Worm (Caenorhabditis elegans): ENCODE results near the gene dpy-31.
A peak's percentile ranks its signal among the peaks of the same experiment; 100 is the strongest.

Gene dpy-31

DNA sequence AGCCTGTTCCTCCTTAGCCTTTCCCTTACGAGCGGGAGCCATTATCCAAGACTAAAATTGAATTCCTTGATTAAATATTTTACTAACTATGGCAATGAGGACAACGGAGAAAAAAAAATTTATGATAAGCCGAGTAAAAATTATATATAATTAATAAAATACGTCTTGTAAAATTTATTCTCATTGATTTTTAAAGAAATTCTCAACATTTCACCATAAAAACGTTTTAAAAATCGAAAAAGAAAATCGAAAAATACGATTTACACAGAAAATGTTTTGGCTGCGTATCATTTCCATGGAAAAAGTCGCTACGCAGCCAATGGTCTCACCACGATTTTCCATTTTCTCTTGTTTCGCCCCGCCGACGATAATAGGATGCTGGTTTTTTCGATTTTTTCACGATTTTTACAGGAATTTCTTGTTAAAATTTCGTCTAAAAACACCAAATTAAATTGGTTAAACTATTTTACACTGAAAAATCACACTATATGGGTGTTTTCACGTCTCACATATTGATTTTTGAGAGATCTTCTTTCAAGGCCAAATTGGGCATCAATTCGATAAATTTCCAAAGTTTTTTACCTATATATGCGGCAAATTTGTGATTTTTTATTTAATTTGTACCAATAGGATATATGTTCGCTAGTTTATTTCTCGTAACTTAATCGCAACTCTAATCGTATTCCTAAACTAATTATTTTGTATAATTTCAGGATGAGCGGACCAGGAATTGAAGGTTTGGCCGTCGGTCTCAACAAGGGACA, 22.3 kb upstream of the dpy-31 start, which contains the start of the genes rps-14 and rpl-36 (continued):
- TF ChIP-seq ceh-91 (GFP tag; IDR thresholded peaks at IDR 0.05) (peak; percentile 62; the same call in 1 of the 2 replicates), Y53G8AR.9 (GFP tag; conservative IDR thresholded peaks at IDR 0.05) (0 out of 2 replicates have a peak, but pooled peaks have one; percentile 28), hmg-20 (GFP tag; IDR thresholded peaks at IDR 0.05) (no peak), lsl-1 (GFP tag; optimal IDR thresholded peaks at IDR 0.05) (peak; percentile 13), Y79H2A.3 (GFP tag; conservative IDR thresholded peaks at IDR 0.05) (no peak), F57C9.4 (tag; optimal IDR thresholded peaks at IDR 0.05) (no peak), ztf-28 (GFP tag; IDR thresholded peaks at IDR 0.05) (no peak), pha-4 (tag; optimal IDR thresholded peaks at IDR 0.05) (peak; percentile 89), let-526 (GFP tag; IDR thresholded peaks at IDR 0.05) (no peak), bed-1 (GFP tag; IDR thresholded peaks at IDR 0.05) (no peak), Y67H2A.10 (GFP tag; conservative IDR thresholded peaks at IDR 0.05) (peak; percentile 23; the same call in 1 of the 2 replicates), ets-4 (GFP tag; optimal IDR thresholded peaks at IDR 0.05) (no peak), lir-1 (GFP tag; conservative IDR thresholded peaks at IDR 0.05) (no peak; the same call in 1 of the 2 replicates), Y95B8A.8 (GFP tag; IDR thresholded peaks at IDR 0.05) (no peak), rpc-1 (optimal IDR thresholded peaks at IDR 0.05) (no peak), rpc-1 (tag; optimal IDR thresholded peaks at IDR 0.05) (no peak), zfh-2 (GFP tag; conservative IDR thresholded peaks at IDR 0.05) (no peak), T07F8.4 (tag; optimal IDR thresholded peaks at IDR 0.05) (no peak), lsy-27 (tag; optimal IDR thresholded peaks at IDR 0.05; ENCODE audit: borderline replicate concordance, insufficient read depth) (no peak), efl-1 (GFP tag; optimal IDR thresholded peaks at IDR 0.05) (peak; percentile 60), nhr-90 (tag; optimal IDR thresholded peaks at IDR 0.05) (no peak), snpc-4 (GFP tag; optimal IDR thresholded peaks at IDR 0.05) (no peak), snpc-4 (tag; optimal IDR thresholded peaks at IDR 0.05) (peak; percentile 47 to 73 (median 57)), B0019.2 (GFP tag; conservative IDR thresholded peaks at IDR 0.05) (no peak), lin-26 (GFP tag; IDR thresholded peaks at IDR 0.05) (no peak), nhr-27 (tag; optimal IDR thresholded peaks at IDR 0.05) (no peak), egrh-3 (GFP tag; IDR thresholded peaks at IDR 0.05) (no peak), fkh-3 (tag; optimal IDR thresholded peaks at IDR 0.05) (no peak), sdz-38 (tag; optimal IDR thresholded peaks at IDR 0.05) (no peak), ekl-4 (GFP tag; IDR thresholded peaks at IDR 0.05) (peak; percentile 36; the same call in 1 of the 2 replicates), madf-3 (GFP tag; IDR thresholded peaks at IDR 0.05) (peak; percentile 88), mes-4 (tag; optimal IDR thresholded peaks at IDR 0.05) (no peak), ztf-25 (GFP tag; IDR thresholded peaks at IDR 0.05) (no peak), rcor-1 (GFP tag; IDR thresholded peaks at IDR 0.05) (peak; percentile 34; the same call in 1 of the 2 replicates), ztf-26 (tag; optimal IDR thresholded peaks at IDR 0.05) (peak; percentile 32), lag-1 (GFP tag; IDR thresholded peaks at IDR 0.05) (no peak), nfya-1 (tag; optimal IDR thresholded peaks at IDR 0.05; ENCODE audit: borderline replicate concordance, insufficient read depth) (no peak), nfyb-1 (GFP tag; IDR thresholded peaks at IDR 0.05) (0 out of 2 replicates have a peak, but pooled peaks have one; percentile 47), let-607 (tag; optimal IDR thresholded peaks at IDR 0.05) (peak in 1 of 2 experiments; percentile 45), madf-8 (GFP tag; conservative IDR thresholded peaks at IDR 0.05) (0 out of 2 replicates have a peak, but pooled peaks have one; percentile 15), mxl-1 (tag; optimal IDR thresholded peaks at IDR 0.05) (no peak), mcd-1 (GFP tag; IDR thresholded peaks at IDR 0.05) (peak; percentile 84), aptf-3 (GFP tag; IDR thresholded peaks at IDR 0.05) (no peak), lin-40 (tag; optimal IDR thresholded peaks at IDR 0.05) (peak; percentile 82), ama-1 (optimal IDR thresholded peaks at IDR 0.05) (no peak), ama-1 (GFP tag; optimal IDR thresholded peaks at IDR 0.05) (no peak), K12H6.12 (tag; optimal IDR thresholded peaks at IDR 0.05) (peak; percentile 47), dox-1 (GFP tag; IDR thresholded peaks at IDR 0.05) (peak; percentile 41; the same call in 1 of the 2 replicates)
